Worm (Caenorhabditis elegans) whole organism, L4/young adult: ENCODE data around the gene C17H12.6.

ENCODE experiments used
- W03F9.2 ChIP-seq: fragments of 150-350 bp; optimal IDR thresholded peaks from 2 replicates; lab custom pipeline; 2014; ENCODE audit warnings: missing biosample characterization, missing genetic modification characterization
- dao-5 ChIP-seq: sonication (generic microtip); optimal IDR thresholded peaks from 2 replicates; lab custom pipeline; 2016; ENCODE audit warnings: missing genotype, missing genetic modification characterization, moderate library complexity, missing compliant biosample characterization
- him-1 ChIP-seq: sonication (generic microtip); optimal IDR thresholded peaks from 2 replicates; lab custom pipeline; 2016; ENCODE audit warnings: missing genotype, missing genetic modification reagents, missing genetic modification characterization, missing compliant biosample characterization

DNA sequence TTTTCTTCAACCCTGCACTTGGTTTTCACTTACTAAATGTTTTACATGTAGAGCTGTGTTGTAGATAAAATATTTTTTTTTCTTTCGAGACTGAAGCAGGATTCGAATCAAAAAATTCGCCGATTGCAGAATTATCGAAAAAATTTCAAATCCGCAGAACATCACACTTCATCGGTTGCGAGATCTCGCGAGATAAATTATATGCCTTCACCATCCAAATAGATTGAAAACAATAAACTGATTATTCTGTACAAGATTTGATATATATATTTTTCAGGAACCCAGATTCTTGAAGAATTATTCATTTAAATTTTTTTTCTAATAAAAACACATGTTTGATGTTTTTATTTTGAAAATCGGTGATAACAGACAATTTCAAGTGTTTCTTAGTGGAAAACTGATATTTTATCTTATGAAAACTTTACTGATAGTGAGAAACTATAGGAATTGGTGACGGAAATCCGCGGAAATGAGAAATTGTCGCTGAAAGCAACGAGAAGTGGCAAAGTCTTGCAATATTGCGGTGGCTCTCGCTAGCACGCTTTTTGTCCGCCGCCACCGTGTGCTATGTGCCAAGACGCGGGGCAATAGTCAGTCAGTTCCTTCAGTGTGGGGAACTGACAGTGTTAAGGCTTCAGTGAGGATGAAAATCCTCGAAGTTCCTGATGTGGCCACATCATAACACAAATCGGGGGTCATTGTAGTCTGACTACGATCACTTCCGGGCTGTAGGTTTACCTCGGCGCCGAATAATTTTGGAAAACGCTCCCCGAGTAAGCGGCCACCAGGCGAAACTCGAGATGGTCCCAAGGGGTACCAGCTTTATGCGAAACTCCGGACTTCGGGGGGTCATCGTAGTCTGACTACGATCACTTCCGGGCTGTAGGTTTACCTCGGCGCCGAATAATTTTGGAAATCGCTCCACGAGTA lies 29.7 kb downstream of the C17H12.6 start:
- no peak for TF ChIP-seq him-1 (tag; lab: Kevin White, UChicago)
- TF ChIP-seq W03F9.2: no peak
- no peak for TF ChIP-seq dao-5 (tag; lab: Kevin White, UChicago)
